Worm (Caenorhabditis elegans): ENCODE data around the gene ZK177.1.
A peak's percentile ranks its signal among the peaks of the same experiment; 100 is the strongest.

- TF ChIP-seq nhr-28 (tag; optimal IDR thresholded peaks at IDR 0.05) (peak; percentile 76), fos-1 (tag; optimal IDR thresholded peaks at IDR 0.05) (no peak), lim-7 (GFP tag; IDR thresholded peaks at IDR 0.05) (no peak), duxl-1 (tag; optimal IDR thresholded peaks at IDR 0.05; ENCODE audit: poor library complexity) (no peak), lin-29 (GFP tag; IDR thresholded peaks at IDR 0.05) (no peak), nhr-10 (tag; optimal IDR thresholded peaks at IDR 0.05) (no peak)
Measured at ce11 chrII:5570272-5570671, 42.3 kb downstream of the ZK177.1 start, which contains the start of the genes C17C3.1 and C17C3.15.
